Worm (Caenorhabditis elegans) whole organism, L4/young adult: ENCODE measurements around the gene cisd-1.

Source experiments
- W03F9.2 ChIP-seq: fragments of 150-350 bp; optimal IDR thresholded peaks from 2 replicates; lab custom pipeline; 2014; ENCODE audit warnings: missing biosample characterization, missing genetic modification characterization
- dao-5 ChIP-seq: sonication (generic microtip); optimal IDR thresholded peaks from 2 replicates; lab custom pipeline; 2016; ENCODE audit warnings: missing genotype, missing genetic modification characterization, moderate library complexity, missing compliant biosample characterization
- him-1 ChIP-seq: sonication (generic microtip); optimal IDR thresholded peaks from 2 replicates; lab custom pipeline; 2016; ENCODE audit warnings: missing genotype, missing genetic modification reagents, missing genetic modification characterization, missing compliant biosample characterization

ce11 chrII:11459883-11460282 is 9.5 kb downstream of the cisd-1 start:
- no peak for TF ChIP-seq him-1 (tag; lab: Kevin White, UChicago)
- TF ChIP-seq W03F9.2 (tag; lab: Kevin White, UChicago) = no peak
- no peak for TF ChIP-seq dao-5
